Fruit fly (Drosophila melanogaster): Measurements from ENCODE around the gene CG42404.

CG42404 gene

dm6 chr3R:15292241-15293004 lies 42.5 kb downstream of the CG42404 start:
- no peak for TF ChIP-seq rn (GFP tag; IDR thresholded peaks at IDR 0.05)
- no peak for TF ChIP-seq D1 (tag; optimal IDR thresholded peaks at IDR 0.05)
- TF ChIP-seq CG10348 (GFP tag; IDR thresholded peaks at IDR 0.05): no peak

- TF ChIP-seq fd96Ca (GFP tag; IDR thresholded peaks at IDR 0.05) (peak; percentile 16; the same call in 1 of the 3 replicates), Snoo (tag; optimal IDR thresholded peaks at IDR 0.05) (peak; percentile 52), CG12605 (GFP tag; IDR thresholded peaks at IDR 0.05) (0 out of 2 replicates have a peak, but pooled peaks have one; percentile 31), Pif1A (GFP tag; optimal IDR thresholded peaks at IDR 0.05) (peak; percentile 29), EcR (GFP tag; optimal IDR thresholded peaks at IDR 0.05) (no peak), D1 (tag; optimal IDR thresholded peaks at IDR 0.05) (no peak), CG34367 (tag; optimal IDR thresholded peaks at IDR 0.05) (no peak)
These were observed 43.3 kb downstream of the CG42404 start for dm6 chr3R:15293005-15293877.

- TF ChIP-seq CG9948 (tag; optimal IDR thresholded peaks at IDR 0.05) (no peak), CG34367 (tag; optimal IDR thresholded peaks at IDR 0.05) (no peak), CG32121 (GFP tag; IDR thresholded peaks at IDR 0.05) (no peak), CG8159 (tag; optimal IDR thresholded peaks at IDR 0.05) (no peak), D1 (tag; optimal IDR thresholded peaks at IDR 0.05) (no peak), CG14655 (GFP tag; optimal IDR thresholded peaks at IDR 0.05) (no peak), CG10348 (GFP tag; IDR thresholded peaks at IDR 0.05) (no peak), CG17806 (tag; optimal IDR thresholded peaks at IDR 0.05) (no peak), Pif1B (GFP tag; optimal IDR thresholded peaks at IDR 0.05) (no peak), CG4496 (GFP tag; IDR thresholded peaks at IDR 0.05) (no peak)
These were observed 44.0 kb downstream of the CG42404 start for dm6 chr3R:15293878-15294350.

DNA sequence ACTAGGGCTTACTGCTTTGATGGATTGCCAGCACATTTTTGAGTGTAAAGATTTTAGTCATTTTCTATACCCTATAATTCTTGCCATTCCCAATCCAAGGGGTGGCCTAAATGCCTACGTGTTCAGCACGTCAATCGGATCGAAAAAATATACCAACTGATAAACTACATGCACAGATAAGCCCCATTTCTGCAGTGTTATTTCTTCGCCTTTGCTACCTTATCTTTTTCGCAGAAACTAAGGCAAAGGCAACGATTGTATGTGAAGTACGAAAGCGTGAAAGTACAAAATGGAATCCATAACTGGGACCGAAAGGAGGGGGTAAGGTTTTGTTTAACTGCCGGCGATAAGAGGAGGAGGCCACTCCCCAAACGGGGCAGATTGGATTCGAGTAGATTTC lies 48.0 kb downstream of the CG42404 start:
- TF ChIP-seq CG34367 (tag; optimal IDR thresholded peaks at IDR 0.05) (no peak), CG8159 (tag; optimal IDR thresholded peaks at IDR 0.05) (no peak), CG17806 (tag; optimal IDR thresholded peaks at IDR 0.05) (no peak), Pif1B (GFP tag; optimal IDR thresholded peaks at IDR 0.05) (no peak), fd96Ca (GFP tag; IDR thresholded peaks at IDR 0.05) (no peak), CG12605 (GFP tag; IDR thresholded peaks at IDR 0.05) (no peak), EcR (GFP tag; optimal IDR thresholded peaks at IDR 0.05) (no peak), rn (GFP tag; IDR thresholded peaks at IDR 0.05) (no peak), Snoo (tag; optimal IDR thresholded peaks at IDR 0.05) (no peak), CG14655 (GFP tag; optimal IDR thresholded peaks at IDR 0.05) (no peak), CG8301 (tag; optimal IDR thresholded peaks at IDR 0.05) (no peak), gl (tag; optimal IDR thresholded peaks at IDR 0.05) (no peak), Pif1A (GFP tag; optimal IDR thresholded peaks at IDR 0.05) (no peak), CG32121 (GFP tag; IDR thresholded peaks at IDR 0.05) (no peak), D1 (tag; optimal IDR thresholded peaks at IDR 0.05) (no peak), CG4496 (GFP tag; IDR thresholded peaks at IDR 0.05) (no peak)

DNA sequence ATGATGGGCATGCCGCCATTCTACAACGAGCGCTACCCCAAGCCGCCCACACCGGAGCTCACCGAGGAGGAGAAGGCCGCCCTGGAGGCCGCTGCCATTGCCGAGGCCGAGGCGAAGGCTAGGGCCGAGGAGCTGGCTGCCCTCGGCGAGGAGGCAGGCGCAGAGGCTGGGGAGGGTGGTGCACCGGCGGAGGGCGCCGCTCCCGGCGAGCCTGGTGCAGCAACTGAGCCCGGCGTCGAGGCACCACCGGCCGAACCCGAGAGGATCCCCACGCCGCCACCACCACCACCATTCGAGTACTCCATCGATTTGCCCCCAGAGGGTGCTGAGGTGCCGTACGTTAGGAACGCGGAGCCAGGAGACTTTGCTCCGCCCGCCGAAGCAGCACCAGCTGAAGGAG lies 55.4 kb downstream of the CG42404 start:
- no peak for TF ChIP-seq CG13204 (GFP tag; optimal IDR thresholded peaks at IDR 0.05)
- TF ChIP-seq Pif1B (GFP tag; optimal IDR thresholded peaks at IDR 0.05): no peak
- TF ChIP-seq rn (GFP tag; IDR thresholded peaks at IDR 0.05): no peak
- TF ChIP-seq CG8301 (tag; optimal IDR thresholded peaks at IDR 0.05): no peak
- TF ChIP-seq Ets98B (GFP tag; IDR thresholded peaks at IDR 0.05): no peak
- TF ChIP-seq CG34367 (tag; optimal IDR thresholded peaks at IDR 0.05): no peak
- no peak for TF ChIP-seq EcR (GFP tag; optimal IDR thresholded peaks at IDR 0.05)
- TF ChIP-seq CG12605 (GFP tag; IDR thresholded peaks at IDR 0.05): no peak
- no peak for TF ChIP-seq D1 (tag; optimal IDR thresholded peaks at IDR 0.05)
- no peak for TF ChIP-seq CG10348 (GFP tag; IDR thresholded peaks at IDR 0.05)
- TF ChIP-seq gl (tag; optimal IDR thresholded peaks at IDR 0.05): no peak
- no peak for TF ChIP-seq CG4496 (GFP tag; IDR thresholded peaks at IDR 0.05)
- TF ChIP-seq CG8159 (tag; optimal IDR thresholded peaks at IDR 0.05): no peak
- no peak for TF ChIP-seq CG17806 (tag; optimal IDR thresholded peaks at IDR 0.05)
- TF ChIP-seq CG9948 (tag; optimal IDR thresholded peaks at IDR 0.05): no peak
